Worm (Caenorhabditis elegans) whole organism, L2 larva: Measurements from ENCODE around the gene mec-3.

Experiments used
- C34F6.9 ChIP-seq: fragments of 150-350 bp; optimal IDR thresholded peaks from 2 replicates; lab custom pipeline; 2014; ENCODE audit warnings: missing biosample characterization, missing genetic modification characterization
- F13H6.1 ChIP-seq: sonication (generic microtip); optimal IDR thresholded peaks from 2 replicates; lab custom pipeline; 2016; ENCODE audit warnings: missing genetic modification characterization, missing compliant biosample characterization
- R02D3.7 ChIP-seq: fragments of 150-350 bp; optimal IDR thresholded peaks from 2 replicates; lab custom pipeline; 2014; ENCODE audit warnings: missing biosample characterization, missing genetic modification characterization
- Y55F3AM.14 ChIP-seq: fragments of 200-800 bp; sonication (Bioruptor generic); optimal IDR thresholded peaks from 2 replicates; lab custom pipeline; 2018; ENCODE audit warnings: mild to moderate bottlenecking, missing genetic modification characterization, missing compliant biosample characterization
- ZK546.5 ChIP-seq: sonication (generic microtip); optimal IDR thresholded peaks from 2 replicates; lab custom pipeline; 2017; ENCODE audit warnings: missing biosample characterization, missing genetic modification characterization
- alr-1 ChIP-seq: fragments of 150-350 bp; optimal IDR thresholded peaks from 2 replicates; lab custom pipeline; 2014; ENCODE audit warnings: missing biosample characterization, missing genetic modification characterization
- aly-2 ChIP-seq: fragments of 150-350 bp; optimal IDR thresholded peaks from 2 replicates; lab custom pipeline; 2014; ENCODE audit warnings: missing biosample characterization, missing genetic modification characterization
- ama-1 ChIP-seq: fragments of 150-350 bp; optimal IDR thresholded peaks from 2 replicates; lab custom pipeline; 2018; ENCODE audit warnings: inconsistent platforms
- blmp-1 ChIP-seq: sonication (generic microtip); optimal IDR thresholded peaks from 2 replicates; lab custom pipeline; 2017; ENCODE audit warnings: missing genetic modification characterization, mild to moderate bottlenecking, missing compliant biosample characterization, antibody characterized with exemption, moderate library complexity; ENCODE audit not compliant: insufficient read depth
- ceh-16 ChIP-seq: fragments of 150-350 bp; optimal IDR thresholded peaks from 2 replicates; lab custom pipeline; 2014; ENCODE audit warnings: missing biosample characterization, missing genetic modification characterization
- ceh-82 ChIP-seq: fragments of 150-350 bp; optimal IDR thresholded peaks from 2 replicates; lab custom pipeline; 2014; ENCODE audit warnings: missing biosample characterization, missing genetic modification characterization
- crh-2 ChIP-seq: sonication (generic microtip); optimal IDR thresholded peaks from 2 replicates; lab custom pipeline; 2017; ENCODE audit warnings: missing biosample characterization, missing genetic modification characterization
- dmd-4 ChIP-seq: sonication (generic microtip); optimal IDR thresholded peaks from 2 replicates; lab custom pipeline; 2017; ENCODE audit warnings: missing biosample characterization, missing genetic modification characterization
- egl-27 ChIP-seq: sonication (generic microtip); optimal IDR thresholded peaks from 3 replicates; lab custom pipeline; 2017; ENCODE audit warnings: missing biosample characterization, missing genetic modification reagents, missing genetic modification characterization
- elt-1 ChIP-seq: fragments of 150-350 bp; optimal IDR thresholded peaks from 2 replicates; lab custom pipeline; 2014; ENCODE audit warnings: missing biosample characterization, missing genetic modification characterization
- elt-3 ChIP-seq: sonication (generic microtip); optimal IDR thresholded peaks from 2 replicates; lab custom pipeline; 2017; ENCODE audit warnings: missing biosample characterization, missing genetic modification characterization
- fos-1 ChIP-seq: fragments of 150-350 bp; optimal IDR thresholded peaks from 2 replicates; lab custom pipeline; 2014; ENCODE audit warnings: missing biosample characterization, missing genetic modification characterization
- gmeb-1 ChIP-seq: fragments of 150-350 bp; optimal IDR thresholded peaks from 2 replicates; lab custom pipeline; 2014; ENCODE audit warnings: missing biosample characterization, missing genetic modification characterization
- lin-11 ChIP-seq: fragments of 150-350 bp; sonication (generic microtip); optimal IDR thresholded peaks from 2 replicates; lab custom pipeline; 2014; ENCODE audit warnings: missing biosample characterization, missing genetic modification characterization, inconsistent platforms, mixed read lengths
- lin-13 ChIP-seq: fragments of 150-350 bp; optimal IDR thresholded peaks from 2 replicates; lab custom pipeline; 2014; ENCODE audit warnings: missing biosample characterization, missing genetic modification reagents, missing genetic modification characterization
- lin-39 ChIP-seq: fragments of 150-350 bp; optimal IDR thresholded peaks from 2 replicates; lab custom pipeline; 2014; ENCODE audit warnings: missing biosample characterization, missing genetic modification reagents, missing genetic modification characterization
- lsy-2 ChIP-seq, 2 experiments: fragments of 150-350 bp in 1 of 2; sonication (generic microtip) in 1 of 2; optimal IDR thresholded peaks; 2 replicates each; lab custom pipeline; 2014 to 2017; ENCODE audit warnings: missing biosample characterization in 2 of 2, missing genetic modification characterization in 2 of 2
- mab-5 ChIP-seq: fragments of 150-350 bp; optimal IDR thresholded peaks from 2 replicates; lab custom pipeline; 2014; ENCODE audit warnings: missing biosample characterization, missing genetic modification characterization
- mbf-1 ChIP-seq: sonication (generic microtip); optimal IDR thresholded peaks from 2 replicates; lab custom pipeline; 2017; ENCODE audit warnings: missing biosample characterization, missing genetic modification characterization
- mdl-1 ChIP-seq, 2 experiments: fragments of 150-350 bp in 1 of 2; sonication (generic microtip) in 1 of 2; optimal IDR thresholded peaks; 2 replicates each; lab custom pipeline; 2017; ENCODE audit warnings: missing biosample characterization in 2 of 2, missing genetic modification characterization in 2 of 2
- nhr-10 ChIP-seq: sonication (generic microtip); optimal IDR thresholded peaks from 2 replicates; lab custom pipeline; 2017; ENCODE audit warnings: missing biosample characterization, missing genetic modification characterization
- nhr-11 ChIP-seq: fragments of 150-350 bp; optimal IDR thresholded peaks from 2 replicates; lab custom pipeline; 2014; ENCODE audit warnings: missing biosample characterization, missing genetic modification characterization
- nhr-12 ChIP-seq: fragments of 150-350 bp; optimal IDR thresholded peaks from 2 replicates; lab custom pipeline; 2014; ENCODE audit warnings: missing biosample characterization, missing genetic modification characterization
- nhr-129 ChIP-seq: fragments of 150-350 bp; optimal IDR thresholded peaks from 2 replicates; lab custom pipeline; 2014; ENCODE audit warnings: missing biosample characterization, missing genetic modification characterization
- nhr-21 ChIP-seq: fragments of 150-350 bp; optimal IDR thresholded peaks from 2 replicates; lab custom pipeline; 2014; ENCODE audit warnings: missing biosample characterization, missing genetic modification characterization
- nhr-23 ChIP-seq: fragments of 150-350 bp; optimal IDR thresholded peaks from 2 replicates; lab custom pipeline; 2014; ENCODE audit warnings: missing biosample characterization, missing genetic modification reagents, missing genetic modification characterization
- nhr-237 ChIP-seq: fragments of 150-350 bp; optimal IDR thresholded peaks from 2 replicates; lab custom pipeline; 2014; ENCODE audit warnings: missing biosample characterization, missing genetic modification characterization
- nhr-25 ChIP-seq: fragments of 150-350 bp; sonication (generic microtip); optimal IDR thresholded peaks from 3 replicates; lab custom pipeline; 2014; ENCODE audit warnings: missing biosample characterization, missing genetic modification characterization
- nhr-6 ChIP-seq: fragments of 150-350 bp; optimal IDR thresholded peaks from 2 replicates; lab custom pipeline; 2014; ENCODE audit warnings: missing biosample characterization, missing genetic modification characterization
- nhr-77 ChIP-seq: fragments of 150-350 bp; optimal IDR thresholded peaks from 2 replicates; lab custom pipeline; 2014; ENCODE audit warnings: missing biosample characterization, missing genetic modification characterization
- peb-1 ChIP-seq: fragments of 150-350 bp; optimal IDR thresholded peaks from 2 replicates; lab custom pipeline; 2014; ENCODE audit warnings: missing biosample characterization, missing genetic modification characterization
- sem-4 ChIP-seq: fragments of 150-350 bp; optimal IDR thresholded peaks from 2 replicates; lab custom pipeline; 2014; ENCODE audit warnings: missing biosample characterization, missing genetic modification reagents, missing genetic modification characterization
- skn-1 ChIP-seq: sonication (generic microtip); optimal IDR thresholded peaks from 2 replicates; lab custom pipeline; 2017; ENCODE audit warnings: missing biosample characterization, missing genetic modification characterization
- sma-3 ChIP-seq: sonication (generic microtip); optimal IDR thresholded peaks from 2 replicates; lab custom pipeline; 2016; ENCODE audit warnings: missing genetic modification reagents, missing genetic modification characterization, missing compliant biosample characterization
- sma-9 ChIP-seq, 2 experiments: fragments of 150-350 bp in 1 of 2; sonication (generic microtip) in 1 of 2; optimal IDR thresholded peaks; 2 replicates each; lab custom pipeline; 2014 to 2016; ENCODE audit warnings: missing genetic modification characterization in 2 of 2, mild to moderate bottlenecking in 1 of 2, missing biosample characterization in 1 of 2, missing compliant biosample characterization in 1 of 2, missing genetic modification reagents in 1 of 2, moderate library complexity in 1 of 2
- snpc-4 ChIP-seq: fragments of 150-350 bp; optimal IDR thresholded peaks from 2 replicates; lab custom pipeline; 2014; ENCODE audit warnings: missing biosample characterization, missing genetic modification characterization
- unc-39 ChIP-seq: fragments of 150-350 bp; optimal IDR thresholded peaks from 2 replicates; lab custom pipeline; 2014; ENCODE audit warnings: missing biosample characterization, missing genetic modification characterization
- unc-55 ChIP-seq: fragments of 150-350 bp; sonication (generic microtip); optimal IDR thresholded peaks from 3 replicates; lab custom pipeline; 2014; ENCODE audit warnings: missing biosample characterization, missing genetic modification reagents, missing genetic modification characterization
- unc-62 ChIP-seq: fragments of 150-350 bp; optimal IDR thresholded peaks from 2 replicates; lab custom pipeline; 2014; ENCODE audit warnings: missing biosample characterization, missing genetic modification reagents, missing genetic modification characterization
- zag-1 ChIP-seq: fragments of 150-350 bp; optimal IDR thresholded peaks from 2 replicates; lab custom pipeline; 2014; ENCODE audit warnings: missing biosample characterization, missing genetic modification characterization
- ztf-1 ChIP-seq: fragments of 200-800 bp; sonication (Bioruptor generic); conservative IDR thresholded peaks from 2 replicates; pipeline ENCODE4 v1.3.6; 2022; ENCODE audit warnings: missing genetic modification characterization, missing compliant biosample characterization
- ztf-11 ChIP-seq: sonication (generic microtip); optimal IDR thresholded peaks from 2 replicates; lab custom pipeline; 2017; ENCODE audit warnings: missing biosample characterization, missing genetic modification characterization
- ztf-4 ChIP-seq: fragments of 150-350 bp; optimal IDR thresholded peaks from 2 replicates; lab custom pipeline; 2014; ENCODE audit warnings: missing biosample characterization, missing genetic modification characterization

The mec-3 gene

ce11 chrIV:10461767-10462166 lies at the start of gene mec-3:
TSS of gene mec-3 (minus strand) at chrIV:10461867.
- TF ChIP-seq mdl-1 (tag; optimal IDR thresholded peaks at IDR 0.05; lab: Kevin White, UChicago): no peak
- TF ChIP-seq unc-55: peak; percentile 66

ce11 chrIV:10511432-10511831 lies 49.8 kb upstream of the mec-3 start:
- TF ChIP-seq nhr-77 (tag; lab: Kevin White, UChicago): no peak
- no peak for TF ChIP-seq lin-11 (tag; lab: Kevin White, UChicago)
- TF ChIP-seq aly-2 (tag; lab: Kevin White, UChicago): no peak
- peak; percentile 53 for TF ChIP-seq F13H6.1 (tag; lab: Kevin White, UChicago)
- no peak for TF ChIP-seq lin-13 (GFP tag; lab: Kevin White, UChicago)
- TF ChIP-seq ceh-82: no peak
- TF ChIP-seq C34F6.9 (tag; lab: Kevin White, UChicago): no peak
- no peak for TF ChIP-seq sem-4 (tag; lab: Kevin White, UChicago)
- TF ChIP-seq elt-1 (tag; lab: Kevin White, UChicago): no peak
- TF ChIP-seq unc-39 (tag; lab: Kevin White, UChicago): no peak
- no peak for TF ChIP-seq nhr-237 (tag; lab: Kevin White, UChicago)
- TF ChIP-seq nhr-23 (tag; lab: Kevin White, UChicago): no peak
- no peak for TF ChIP-seq ztf-11
- TF ChIP-seq R02D3.7: no peak
- no peak for TF ChIP-seq nhr-6 (tag; lab: Kevin White, UChicago)
- peak; percentile 11 for TF ChIP-seq nhr-21
- TF ChIP-seq mdl-1 (tag; optimal IDR thresholded peaks at IDR 0.05; lab: Kevin White, UChicago): no peak
- TF ChIP-seq fos-1 (tag; lab: Kevin White, UChicago): no peak
- TF ChIP-seq mab-5 (tag; lab: Kevin White, UChicago): no peak
- peak; percentile 38 for TF ChIP-seq unc-55
- TF ChIP-seq lin-39: no peak
- TF ChIP-seq peb-1 (tag; lab: Kevin White, UChicago): no peak
- no peak for TF ChIP-seq blmp-1 (tag; lab: Kevin White, UChicago)
- TF ChIP-seq crh-2: peak; percentile 70
- TF ChIP-seq egl-27: no peak
- peak; percentile 3 for TF ChIP-seq zag-1
- no peak for TF ChIP-seq ztf-4 (tag; lab: Kevin White, UChicago)
- TF ChIP-seq ama-1 (lab: Kevin White, UChicago): peak; percentile 14
- TF ChIP-seq lsy-2 (tag; optimal IDR thresholded peaks at IDR 0.05; lab: Kevin White, UChicago): no peak
- no peak for TF ChIP-seq nhr-10 (tag; lab: Kevin White, UChicago)
- TF ChIP-seq dmd-4 (tag; lab: Kevin White, UChicago): no peak
- no peak for TF ChIP-seq ceh-16 (tag; lab: Kevin White, UChicago)
- no peak for TF ChIP-seq snpc-4 (tag; lab: Kevin White, UChicago)
- no peak for TF ChIP-seq unc-62
- peak; percentile 33 for TF ChIP-seq sma-3
- no peak for TF ChIP-seq skn-1 (tag; lab: Kevin White, UChicago)
- peak; percentile 62 for TF ChIP-seq gmeb-1
- TF ChIP-seq ztf-1 (GFP tag; lab: Robert Waterston, UW): no peak
- TF ChIP-seq nhr-12: no peak
- TF ChIP-seq nhr-25: no peak
- TF ChIP-seq Y55F3AM.14: no peak
- no peak for TF ChIP-seq nhr-11 (tag; lab: Kevin White, UChicago)
- TF ChIP-seq elt-3 (tag; lab: Kevin White, UChicago): no peak
- TF ChIP-seq alr-1 (tag; lab: Kevin White, UChicago): no peak
- no peak for TF ChIP-seq ZK546.5
- peak; percentile 39 for TF ChIP-seq nhr-129 (tag; lab: Kevin White, UChicago)
- peak; percentile 65 for TF ChIP-seq sma-9 (GFP tag; optimal IDR thresholded peaks at IDR 0.05; lab: Kevin White, UChicago)
- no peak for TF ChIP-seq sma-9 (tag; optimal IDR thresholded peaks at IDR 0.05; lab: Kevin White, UChicago)
- TF ChIP-seq mbf-1: no peak
